Fruit fly (Drosophila melanogaster): ENCODE results near the gene r.

DNA sequence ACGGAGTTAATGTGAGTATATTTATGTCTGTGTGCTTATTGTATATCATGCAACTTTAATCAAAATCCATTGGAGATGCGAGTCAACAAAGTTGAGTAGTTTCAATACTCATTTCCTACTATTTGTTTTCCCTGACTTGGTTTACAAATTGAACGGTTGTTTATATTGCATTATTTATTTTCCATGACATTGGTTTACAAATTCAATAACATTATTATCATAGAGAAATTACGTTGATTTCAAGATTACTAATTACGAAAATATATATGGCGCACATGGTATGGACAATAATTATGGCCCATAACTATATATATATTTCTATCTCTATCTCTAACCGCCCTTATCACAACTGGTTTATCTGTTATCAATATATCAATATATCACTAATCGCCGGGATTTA, 5.5 kb downstream of the r start:
- TF ChIP-seq CTCF (optimal IDR thresholded peaks at IDR 0.05) (no peak), CG8478 (optimal IDR thresholded peaks at IDR 0.05) (no peak)
